Worm (Caenorhabditis elegans) whole organism, mixed stage, embryonic: ENCODE results near the gene nhl-2.

Source experiments
- elt-3 ChIP-seq: fragments of 150-350 bp; optimal IDR thresholded peaks from 2 replicates; lab custom pipeline; 2014; ENCODE audit warnings: missing biosample characterization, missing genetic modification characterization
- mep-1 ChIP-seq: fragments of 150-350 bp; optimal IDR thresholded peaks from 2 replicates; lab custom pipeline; 2017; ENCODE audit warnings: missing biosample characterization, missing genetic modification reagents, missing genetic modification characterization, inconsistent platforms
- nhr-237 ChIP-seq: fragments of 150-350 bp; optimal IDR thresholded peaks from 2 replicates; lab custom pipeline; 2014; ENCODE audit warnings: missing biosample characterization, missing genetic modification characterization
- nhr-28 ChIP-seq: fragments of 150-350 bp; optimal IDR thresholded peaks from 2 replicates; lab custom pipeline; 2014; ENCODE audit warnings: missing biosample characterization, missing genetic modification characterization
- nhr-76 ChIP-seq: sonication (generic microtip); optimal IDR thresholded peaks from 2 replicates; lab custom pipeline; 2017; ENCODE audit warnings: missing biosample characterization, missing genetic modification characterization
- unc-62 ChIP-seq: fragments of 150-350 bp; optimal IDR thresholded peaks from 2 replicates; lab custom pipeline; 2014; ENCODE audit warnings: missing biosample characterization, missing genetic modification reagents, missing genetic modification characterization
- ztf-11 ChIP-seq: fragments of 150-350 bp; optimal IDR thresholded peaks from 2 replicates; lab custom pipeline; 2014; ENCODE audit warnings: missing biosample characterization, missing genetic modification characterization

DNA sequence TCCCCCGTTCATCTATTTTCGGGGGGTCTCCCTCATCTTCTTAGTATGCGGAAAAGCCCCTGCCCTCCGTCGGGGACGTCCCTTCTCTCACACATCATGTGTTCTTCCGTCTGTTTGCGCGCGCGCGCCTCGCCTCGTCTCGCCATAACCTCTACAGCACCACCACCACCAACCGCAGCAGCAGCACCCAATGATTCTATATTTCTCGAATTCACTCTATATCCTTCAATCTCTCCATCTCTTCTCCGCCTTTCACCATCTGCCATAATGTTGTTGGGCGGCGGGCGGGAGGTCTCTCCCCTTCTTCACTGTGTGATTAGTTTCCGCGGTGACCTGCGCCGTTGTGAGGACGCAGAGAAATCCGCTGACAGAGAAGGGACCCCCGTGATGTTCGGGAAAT lies 48.5 kb upstream of the nhl-2 start:
- TF ChIP-seq unc-62 (GFP tag; lab: Kevin White, UChicago) (peak; percentile 71), nhr-76 (tag; lab: Kevin White, UChicago) (no peak), nhr-237 (tag; lab: Kevin White, UChicago) (no peak), nhr-28 (no peak), ztf-11 (tag; lab: Kevin White, UChicago) (peak; percentile 83), elt-3 (tag; lab: Kevin White, UChicago) (no peak), mep-1 (peak; percentile 52)
